Worm (Caenorhabditis elegans) whole organism, L4 larva: ENCODE data around the gene F49C12.3.

ENCODE experiments used
- hlh-11 ChIP-seq: fragments of 200-800 bp; sonication (Bioruptor generic); optimal IDR thresholded peaks from 2 replicates; lab custom pipeline; 2018; ENCODE audit warnings: mild to moderate bottlenecking, missing genetic modification characterization, missing compliant biosample characterization
- lin-1 ChIP-seq: fragments of 200-800 bp; sonication (Bioruptor generic); IDR thresholded peaks from 2 replicates; pipeline ENCODE4 v1.3.6; 2022; ENCODE audit warnings: missing genetic modification reagents, missing genetic modification characterization, missing compliant biosample characterization
- lin-15B ChIP-seq: fragments of 150-350 bp; sonication (generic microtip); optimal IDR thresholded peaks from 3 replicates; lab custom pipeline; 2014; ENCODE audit warnings: missing biosample characterization, missing genetic modification characterization
- nhr-25 ChIP-seq: sonication (generic microtip); optimal IDR thresholded peaks from 2 replicates; lab custom pipeline; 2017; ENCODE audit warnings: missing genetic modification characterization, mild to moderate bottlenecking, missing compliant biosample characterization, antibody characterized with exemption, moderate library complexity, borderline replicate concordance; ENCODE audit not compliant: insufficient read depth
- skn-1 ChIP-seq: fragments of 150-350 bp; optimal IDR thresholded peaks from 2 replicates; lab custom pipeline; 2014; ENCODE audit warnings: missing biosample characterization, missing genetic modification characterization
- tra-1 ChIP-seq: fragments of 200-800 bp; sonication (Bioruptor generic); IDR thresholded peaks from 2 replicates; pipeline ENCODE4 v1.3.6; 2022; ENCODE audit warnings: missing genetic modification reagents, missing genetic modification characterization, missing compliant biosample characterization

DNA sequence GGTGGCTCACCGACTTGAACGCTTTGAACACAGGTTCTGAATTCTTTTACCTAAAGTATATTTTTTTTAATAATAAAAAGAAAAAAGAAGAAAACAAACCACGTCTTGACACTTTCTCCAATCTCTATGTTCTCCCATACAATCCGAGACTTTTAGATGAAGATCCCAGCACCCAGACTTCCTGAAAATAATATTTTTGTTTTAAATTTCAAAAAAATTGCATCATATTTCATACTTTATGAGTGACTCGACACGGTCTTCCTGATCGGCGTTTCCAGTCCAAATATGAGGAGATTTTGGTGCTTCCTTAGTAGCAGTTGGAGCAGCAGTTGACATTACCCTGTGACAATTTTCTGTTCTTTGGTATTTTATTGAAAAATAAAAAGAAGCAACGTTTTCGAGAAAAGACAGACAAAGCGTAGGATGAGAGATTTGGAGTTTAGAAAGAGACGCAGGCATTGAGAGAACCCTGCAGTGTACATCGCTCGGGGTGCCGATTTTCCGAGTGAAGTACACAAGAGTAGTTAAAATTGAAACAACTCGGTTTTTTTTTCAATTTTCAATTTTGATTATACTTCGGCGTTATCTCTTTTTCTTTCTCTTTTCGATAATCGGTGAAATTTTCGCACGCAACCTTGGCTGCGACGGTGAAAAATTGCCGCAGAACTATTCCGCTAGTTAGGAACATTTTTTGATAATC lies 35.5 kb downstream of the F49C12.3 start, which contains the start of the genes coa-4 and T20D3.14:
- TF ChIP-seq tra-1 (no peak), lin-15B (tag; lab: Kevin White, UChicago) (no peak), lin-1 (GFP tag; lab: Robert Waterston, UW) (peak; percentile 49; the same call in 1 of the 2 replicates), nhr-25 (tag; lab: Kevin White, UChicago) (no peak), hlh-11 (peak; percentile 64), skn-1 (no peak)
